Worm (Caenorhabditis elegans): Measurements from ENCODE around the gene ekl-6.

Gene ekl-6

DNA sequence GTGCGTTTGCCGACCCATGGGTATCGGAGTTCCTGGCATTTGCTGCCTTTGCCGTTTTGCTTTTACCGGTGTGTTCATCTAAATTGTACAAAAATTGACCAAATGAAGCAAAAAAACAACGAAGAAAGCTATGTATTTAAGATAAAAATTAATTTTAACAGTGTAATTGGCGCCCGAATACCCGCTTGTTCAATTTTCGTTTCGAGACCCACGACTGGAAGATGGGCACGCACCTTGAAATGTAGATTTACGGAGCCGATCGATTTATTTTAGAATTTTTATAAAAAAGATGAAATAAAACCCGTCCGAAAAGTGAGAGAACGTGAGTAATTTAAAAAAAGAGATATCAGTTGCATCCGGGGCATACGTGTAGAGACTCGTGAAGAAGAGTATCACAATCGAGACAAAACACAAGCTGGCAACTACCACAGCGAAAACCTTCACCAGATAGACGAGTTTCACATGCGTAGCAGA, 24.3 kb downstream of the ekl-6 start, which contains the start of gene hal-2:
hal-2 (minus strand) TSS at position 424 of the 474 bp plus-strand sequence.
- TF ChIP-seq tbp1 (GFP tag; optimal IDR thresholded peaks at IDR 0.05) (no peak), nhr-179 (tag; optimal IDR thresholded peaks at IDR 0.05) (no peak), egl-18 (GFP tag; IDR thresholded peaks at IDR 0.05) (no peak), lsl-1 (GFP tag; optimal IDR thresholded peaks at IDR 0.05) (peak; percentile 36), F33H1.4 (GFP tag; IDR thresholded peaks at IDR 0.05) (peak; percentile 73), efl-1 (GFP tag; optimal IDR thresholded peaks at IDR 0.05) (peak; percentile 71), Y53F4B.3 (GFP tag; IDR thresholded peaks at IDR 0.05) (no peak), madf-8 (GFP tag; conservative IDR thresholded peaks at IDR 0.05) (0 out of 2 replicates have a peak, but pooled peaks have one; percentile 7), madf-6 (GFP tag; IDR thresholded peaks at IDR 0.05) (peak; percentile 33; the same call in 1 of the 2 replicates)

DNA sequence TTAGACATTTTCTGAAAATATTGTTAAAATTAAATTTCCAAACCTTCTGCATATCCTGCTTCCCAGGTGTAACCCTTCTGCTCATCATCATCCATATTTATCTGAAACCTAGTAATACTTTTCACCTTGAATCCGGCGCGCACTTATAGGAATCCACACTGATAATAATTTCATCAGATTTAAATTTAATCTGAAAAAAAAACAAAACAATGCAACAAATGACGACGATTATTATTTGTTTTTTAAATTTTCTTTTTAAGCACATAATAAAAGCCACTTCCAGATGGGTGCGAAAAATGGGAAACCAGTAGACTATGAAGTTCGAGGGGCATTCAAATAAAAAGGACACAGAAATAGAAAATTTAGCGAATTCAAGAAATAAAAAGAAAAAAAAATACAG, 26.5 kb downstream of the ekl-6 start, which contains the start of gene gtf-2H2C:
gtf-2H2C (minus strand) TSS at position 101 of the 400 bp plus-strand sequence.
- TF ChIP-seq B0336.3 (GFP tag; IDR thresholded peaks at IDR 0.05), result 0 out of 2 replicates have a peak, but pooled peaks have one; percentile 9
- no peak for TF ChIP-seq cebp-1 (GFP tag; IDR thresholded peaks at IDR 0.05)
- peak; percentile 18 for TF ChIP-seq cebp-1 (tag; optimal IDR thresholded peaks at IDR 0.05)
- no peak for TF ChIP-seq ccch-3 (GFP tag; optimal IDR thresholded peaks at IDR 0.05)
- TF ChIP-seq hmg-1.2 (GFP tag; IDR thresholded peaks at IDR 0.05), result no peak
- 0 out of 2 replicates have a peak, but pooled peaks have one; percentile 27 for TF ChIP-seq Y79H2A.3 (GFP tag; conservative IDR thresholded peaks at IDR 0.05)
- TF ChIP-seq nfyb-1 (GFP tag; IDR thresholded peaks at IDR 0.05), result no peak
- peak; percentile 44; the same call in 1 of the 2 replicates for TF ChIP-seq madf-6 (GFP tag; IDR thresholded peaks at IDR 0.05)
- TF ChIP-seq ceh-100 (GFP tag; IDR thresholded peaks at IDR 0.05), result no peak

DNA sequence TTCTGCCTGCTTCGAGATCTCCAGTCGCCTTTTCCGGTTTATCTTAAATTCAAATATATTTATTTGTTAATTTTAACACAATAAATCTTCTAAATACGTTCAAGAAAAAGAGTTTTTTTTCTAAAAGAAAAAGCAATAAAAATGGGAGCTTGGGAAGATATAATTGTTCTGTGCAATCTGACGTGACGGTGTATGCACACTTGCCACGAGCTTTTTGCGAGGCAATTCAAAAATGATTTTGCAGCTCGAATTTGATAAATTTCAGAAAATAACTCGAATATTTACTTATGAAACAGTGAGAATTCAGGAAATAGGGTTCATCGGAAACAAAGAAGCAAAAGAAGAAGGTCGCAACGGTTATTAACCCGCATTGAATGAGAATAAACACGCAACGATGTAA, 28.9 kb downstream of the ekl-6 start:
- TF ChIP-seq lin-35 (GFP tag; optimal IDR thresholded peaks at IDR 0.05) (peak in 1 of 3 experiments; percentile 54), dox-1 (GFP tag; IDR thresholded peaks at IDR 0.05) (no peak), pha-4 (tag; optimal IDR thresholded peaks at IDR 0.05) (no peak), mel-28 (tag; optimal IDR thresholded peaks at IDR 0.05; ENCODE audit: borderline replicate concordance) (no peak), bed-1 (GFP tag; IDR thresholded peaks at IDR 0.05) (no peak), nhr-80 (tag; optimal IDR thresholded peaks at IDR 0.05) (no peak), ztf-18 (tag; optimal IDR thresholded peaks at IDR 0.05) (no peak), pbrm-1 (GFP tag; IDR thresholded peaks at IDR 0.05) (no peak), B0019.2 (GFP tag; conservative IDR thresholded peaks at IDR 0.05) (no peak), die-1 (tag; optimal IDR thresholded peaks at IDR 0.05) (no peak), lsy-27 (tag; optimal IDR thresholded peaks at IDR 0.05; ENCODE audit: borderline replicate concordance, insufficient read depth) (no peak), lin-54 (GFP tag; optimal IDR thresholded peaks at IDR 0.05) (peak; percentile 81), snpc-1.1 (tag; optimal IDR thresholded peaks at IDR 0.05; ENCODE audit: insufficient read depth) (no peak), let-607 (tag; optimal IDR thresholded peaks at IDR 0.05) (no peak), akir-1 (GFP tag; optimal IDR thresholded peaks at IDR 0.05) (no peak), Y53G8AR.9 (GFP tag; conservative IDR thresholded peaks at IDR 0.05) (no peak), F49E8.2 (tag; optimal IDR thresholded peaks at IDR 0.05; ENCODE audit: insufficient read depth) (no peak), efl-1 (GFP tag; optimal IDR thresholded peaks at IDR 0.05) (peak; percentile 66), nfyb-1 (GFP tag; IDR thresholded peaks at IDR 0.05) (0 out of 2 replicates have a peak, but pooled peaks have one; percentile 35), ztf-3 (GFP tag; optimal IDR thresholded peaks at IDR 0.05) (no peak), ceh-79 (tag; optimal IDR thresholded peaks at IDR 0.05) (no peak), F52B5.7 (tag; optimal IDR thresholded peaks at IDR 0.05) (no peak), hmg-1.2 (GFP tag; IDR thresholded peaks at IDR 0.05) (peak; percentile 12; the same call in 1 of the 2 replicates), dpl-1 (GFP tag; optimal IDR thresholded peaks at IDR 0.05) (peak; percentile 57), rpc-1 (optimal IDR thresholded peaks at IDR 0.05) (no peak), rpc-1 (tag; optimal IDR thresholded peaks at IDR 0.05) (no peak), B0261.1 (tag; optimal IDR thresholded peaks at IDR 0.05) (no peak), T07F8.4 (tag; optimal IDR thresholded peaks at IDR 0.05) (no peak), lsl-1 (GFP tag; optimal IDR thresholded peaks at IDR 0.05) (peak; percentile 42), F23B12.7 (tag; optimal IDR thresholded peaks at IDR 0.05; ENCODE audit: insufficient read depth) (no peak), lir-1 (GFP tag; conservative IDR thresholded peaks at IDR 0.05) (no peak)

Data from whole organism, young adult.